Worm (Caenorhabditis elegans): ENCODE data around the gene T02E9.5.
A peak's percentile ranks its signal among the peaks of the same experiment; 100 is the strongest.

The T02E9.5 gene

ce11 chrV:11314025-11314880 is 27.8 kb upstream of the T02E9.5 start (continued):
- TF ChIP-seq xbp-1 (tag; optimal IDR thresholded peaks at IDR 0.05) (peak; percentile 66), zip-4 (GFP tag; optimal IDR thresholded peaks at IDR 0.05) (peak; percentile 51), tbx-2 (tag; optimal IDR thresholded peaks at IDR 0.05) (peak; percentile 64), lin-35 (GFP tag; optimal IDR thresholded peaks at IDR 0.05) (peak; percentile 42 to 82), nhr-20 (tag; optimal IDR thresholded peaks at IDR 0.05) (peak; percentile 83), hpl-2 (GFP tag; optimal IDR thresholded peaks at IDR 0.05) (peak; percentile 5), efl-1 (optimal IDR thresholded peaks at IDR 0.05) (peak; percentile 50 to 63), efl-1 (GFP tag; optimal IDR thresholded peaks at IDR 0.05 in 1 of 2) (peak; percentile 41 to 94), snu-23 (GFP tag; optimal IDR thresholded peaks at IDR 0.05) (peak; percentile 70), nhr-84 (tag; optimal IDR thresholded peaks at IDR 0.05) (no peak), ceh-82 (tag; optimal IDR thresholded peaks at IDR 0.05) (peak; percentile 75 to 86 (median 79)), jun-1 (tag; optimal IDR thresholded peaks at IDR 0.05) (peak; percentile 82), fos-1 (tag; optimal IDR thresholded peaks at IDR 0.05) (peak; percentile 60), C04F5.9 (tag; optimal IDR thresholded peaks at IDR 0.05) (no peak), lin-39 (tag; optimal IDR thresholded peaks at IDR 0.05) (peak; percentile 32), dpl-1 (GFP tag; optimal IDR thresholded peaks at IDR 0.05) (peak; percentile 16 to 52 (median 33)), ets-5 (GFP tag; IDR thresholded peaks at IDR 0.05) (no peak), egl-27 (tag; optimal IDR thresholded peaks at IDR 0.05) (no peak)

ce11 chrV:11316801-11317200 is 25.2 kb upstream of the T02E9.5 start, which contains the start of gene cutl-18:
TSS of gene cutl-18 (minus strand) at chrV:11316901.
- no peak for TF ChIP-seq C04F5.9 (tag; optimal IDR thresholded peaks at IDR 0.05)
- TF ChIP-seq unc-98 (GFP tag; IDR thresholded peaks at IDR 0.05): no peak
- TF ChIP-seq ceh-88 (GFP tag; IDR thresholded peaks at IDR 0.05): no peak
- no peak for TF ChIP-seq grh-1 (GFP tag; IDR thresholded peaks at IDR 0.05)

- TF ChIP-seq nhr-85 (tag) (peak; percentile 61), ama-1 (optimal IDR thresholded peaks at IDR 0.05) (no peak), efl-3 (GFP tag; optimal IDR thresholded peaks at IDR 0.05) (no peak), C16A3.4 (tag; optimal IDR thresholded peaks at IDR 0.05) (no peak)
Measured at ce11 chrV:11320860-11321259, 21.2 kb upstream of the T02E9.5 start.

ce11 chrV:11321719-11322118 is 20.3 kb upstream of the T02E9.5 start, which contains the start of gene F47G9.4:
TSS of gene F47G9.4 (minus strand) at chrV:11321816.
- no peak for TF ChIP-seq nhr-85 (tag)
- no peak for TF ChIP-seq ceh-88 (GFP tag; IDR thresholded peaks at IDR 0.05)
- TF ChIP-seq rnt-1 (tag; optimal IDR thresholded peaks at IDR 0.05): peak; percentile 8
- TF ChIP-seq C34B4.2 (tag; optimal IDR thresholded peaks at IDR 0.05): no peak
- no peak for TF ChIP-seq unc-62 (GFP tag; optimal IDR thresholded peaks at IDR 0.05)
- no peak for TF ChIP-seq nhr-12 (tag; optimal IDR thresholded peaks at IDR 0.05)
- no peak for TF ChIP-seq dsc-1 (tag; optimal IDR thresholded peaks at IDR 0.05)
- TF ChIP-seq nhr-20 (tag; optimal IDR thresholded peaks at IDR 0.05): no peak
- TF ChIP-seq grh-1 (GFP tag; IDR thresholded peaks at IDR 0.05): no peak
- no peak for TF ChIP-seq ceh-90 (tag; optimal IDR thresholded peaks at IDR 0.05)
- peak in 1 of 2 experiments; percentile 15 for TF ChIP-seq lsy-2 (tag; optimal IDR thresholded peaks at IDR 0.05)
- TF ChIP-seq dpl-1 (GFP tag; optimal IDR thresholded peaks at IDR 0.05): no peak
- TF ChIP-seq mep-1 (tag; optimal IDR thresholded peaks at IDR 0.05): no peak
- TF ChIP-seq Y116A8C.19 (tag; optimal IDR thresholded peaks at IDR 0.05; ENCODE audit: borderline replicate concordance): no peak
- no peak for TF ChIP-seq mef-2 (tag; optimal IDR thresholded peaks at IDR 0.05)
- TF ChIP-seq C16A3.4 (tag; optimal IDR thresholded peaks at IDR 0.05): no peak
- no peak for TF ChIP-seq elt-3 (tag; optimal IDR thresholded peaks at IDR 0.05)
- TF ChIP-seq tbx-2 (tag; optimal IDR thresholded peaks at IDR 0.05): no peak
- TF ChIP-seq lin-14 (GFP tag; optimal IDR thresholded peaks at IDR 0.05): peak; percentile 32
- TF ChIP-seq ceh-82 (tag; optimal IDR thresholded peaks at IDR 0.05): peak in 1 of 3 experiments; percentile 9
- no peak for TF ChIP-seq unc-98 (GFP tag; IDR thresholded peaks at IDR 0.05)

All from whole organism, L1 larva.